Worm (Caenorhabditis elegans): ENCODE data around the gene ZK673.5.

Gene ZK673.5

ce11 chrII:10447348-10448316, 13.7 kb upstream of the ZK673.5 start, which contains the start of gene ZK673.2:
Gene ZK673.2 (plus strand): TSS chrII:10448266.
- TF ChIP-seq lin-26 (GFP tag; IDR thresholded peaks at IDR 0.05) (no peak), C06A6.2 (GFP tag; conservative IDR thresholded peaks at IDR 0.05) (0 out of 2 replicates have a peak, but pooled peaks have one; percentile 11), let-607 (tag; optimal IDR thresholded peaks at IDR 0.05) (peak in 1 of 2 experiments; percentile 35), nhr-80 (tag; optimal IDR thresholded peaks at IDR 0.05) (peak; percentile 90), ztf-26 (tag; optimal IDR thresholded peaks at IDR 0.05) (peak; percentile 43), F49E8.2 (tag; optimal IDR thresholded peaks at IDR 0.05; ENCODE audit: insufficient read depth) (peak; percentile 13), snpc-3.4 (tag; optimal IDR thresholded peaks at IDR 0.05) (no peak), tbp1 (GFP tag; optimal IDR thresholded peaks at IDR 0.05) (peak; percentile 29), sdz-38 (tag; optimal IDR thresholded peaks at IDR 0.05) (no peak), cebp-1 (GFP tag; IDR thresholded peaks at IDR 0.05) (peak; percentile 24; the same call in 1 of the 2 replicates), cebp-1 (tag; optimal IDR thresholded peaks at IDR 0.05) (peak; percentile 75), F10E7.11 (tag; optimal IDR thresholded peaks at IDR 0.05) (no peak), sea-2 (GFP tag; IDR thresholded peaks at IDR 0.05) (no peak), Y53G8AR.9 (GFP tag; conservative IDR thresholded peaks at IDR 0.05) (0 out of 2 replicates have a peak, but pooled peaks have one; percentile 55), atf-7 (tag; optimal IDR thresholded peaks at IDR 0.05) (peak; percentile 78), madf-8 (GFP tag; conservative IDR thresholded peaks at IDR 0.05) (no peak), Y56A3A.18 (GFP tag; IDR thresholded peaks at IDR 0.05) (no peak), mes-4 (tag; optimal IDR thresholded peaks at IDR 0.05) (no peak), ztf-3 (GFP tag; optimal IDR thresholded peaks at IDR 0.05) (no peak), attf-5 (GFP tag; optimal IDR thresholded peaks at IDR 0.05) (peak; percentile 45), lin-40 (tag; optimal IDR thresholded peaks at IDR 0.05) (peak; percentile 50), ets-4 (GFP tag; optimal IDR thresholded peaks at IDR 0.05) (peak; percentile 23), dox-1 (GFP tag; IDR thresholded peaks at IDR 0.05) (peak; percentile 24; the same call in 1 of the 2 replicates), madf-6 (GFP tag; IDR thresholded peaks at IDR 0.05) (peak; percentile 9; the same call in 1 of the 2 replicates), ztf-22 (GFP tag; optimal IDR thresholded peaks at IDR 0.05) (peak; percentile 80), unc-62 (GFP tag; optimal IDR thresholded peaks at IDR 0.05) (peak; percentile 39), mcd-1 (GFP tag; IDR thresholded peaks at IDR 0.05) (peak; percentile 15; the same call in 1 of the 2 replicates), K12H6.12 (tag; optimal IDR thresholded peaks at IDR 0.05) (peak; percentile 7)

ce11 chrII:10449707-10450106, 11.6 kb upstream of the ZK673.5 start, which contains the start of gene lin-56:
Gene lin-56 (plus strand): TSS chrII:10450007.
- TF ChIP-seq ets-4 (GFP tag; optimal IDR thresholded peaks at IDR 0.05) (no peak), sptf-2 (GFP tag; optimal IDR thresholded peaks at IDR 0.05) (no peak), nfyb-1 (GFP tag; IDR thresholded peaks at IDR 0.05) (0 out of 2 replicates have a peak, but pooled peaks have one; percentile 16), aptf-3 (GFP tag; IDR thresholded peaks at IDR 0.05) (no peak), let-526 (GFP tag; IDR thresholded peaks at IDR 0.05) (peak; percentile 63; the same call in 1 of the 2 replicates)

- no peak for TF ChIP-seq snpc-1.1 (tag; optimal IDR thresholded peaks at IDR 0.05; ENCODE audit: insufficient read depth)
- peak; percentile 26 for TF ChIP-seq him-1 (tag; optimal IDR thresholded peaks at IDR 0.05)
- peak; percentile 10 for TF ChIP-seq ZK185.1 (tag; optimal IDR thresholded peaks at IDR 0.05; ENCODE audit: poor library complexity, severe bottlenecking)
- TF ChIP-seq lag-1 (GFP tag; IDR thresholded peaks at IDR 0.05): no peak
- 0 out of 2 replicates have a peak, but pooled peaks have one; percentile 24 for TF ChIP-seq ekl-4 (GFP tag; IDR thresholded peaks at IDR 0.05)
- TF ChIP-seq die-1 (tag; optimal IDR thresholded peaks at IDR 0.05): no peak
- no peak for TF ChIP-seq somi-1 (GFP tag; optimal IDR thresholded peaks at IDR 0.05)
- TF ChIP-seq repo-1 (tag; optimal IDR thresholded peaks at IDR 0.05): peak; percentile 86
- no peak for TF ChIP-seq F23B12.7 (tag; optimal IDR thresholded peaks at IDR 0.05; ENCODE audit: insufficient read depth)
- TF ChIP-seq chd-7 (tag; optimal IDR thresholded peaks at IDR 0.05): no peak
- TF ChIP-seq ceh-79 (tag; optimal IDR thresholded peaks at IDR 0.05): no peak
- no peak for TF ChIP-seq snpc-3.4 (tag; optimal IDR thresholded peaks at IDR 0.05)
- TF ChIP-seq B0261.1 (tag; optimal IDR thresholded peaks at IDR 0.05): no peak
Measured at ce11 chrII:10450335-10450734, 11.0 kb upstream of the ZK673.5 start.

All from whole organism, young adult.